Fruit fly (Drosophila melanogaster) whole organism, larva: ENCODE measurements around the gene Hsp67Ba.

ENCODE experiments used
- noc ChIP-seq: fragments of 200-800 bp; sonication (Bioruptor generic); optimal IDR thresholded peaks from 3 replicates; lab custom pipeline; 2019; ENCODE audit warnings: missing biosample characterization, mild to moderate bottlenecking, missing genetic modification characterization, moderate library complexity

Hsp67Ba gene

DNA sequence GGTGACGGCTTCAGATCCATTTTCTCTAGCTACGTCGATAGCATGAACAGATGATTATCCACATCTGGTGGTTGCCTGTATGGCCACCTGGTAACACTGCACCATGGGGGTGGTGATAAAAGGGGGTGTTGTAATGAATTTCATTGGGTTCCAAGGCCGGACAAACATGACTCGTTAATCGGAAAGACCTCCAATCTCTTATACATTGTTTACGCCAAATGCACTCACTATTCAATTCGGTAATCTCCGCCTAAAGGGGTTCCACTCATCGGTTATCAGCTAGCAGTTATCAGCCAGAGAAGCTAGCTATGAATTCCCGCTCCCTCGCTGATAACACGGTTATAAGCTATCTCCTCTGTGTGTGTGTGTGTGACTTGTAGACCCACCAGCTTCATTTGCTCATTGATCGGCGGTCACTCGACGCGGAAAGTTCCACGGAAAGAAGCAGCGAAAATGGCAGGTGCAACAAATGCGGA is 19.1 kb downstream of the Hsp67Ba start, which contains the start of gene Pdxk:
Gene Pdxk (plus strand): TSS at position 100 of the 476 bp plus-strand sequence.
- peak; percentile 77 for TF ChIP-seq noc (tag; lab: Kevin White, UChicago)

DNA sequence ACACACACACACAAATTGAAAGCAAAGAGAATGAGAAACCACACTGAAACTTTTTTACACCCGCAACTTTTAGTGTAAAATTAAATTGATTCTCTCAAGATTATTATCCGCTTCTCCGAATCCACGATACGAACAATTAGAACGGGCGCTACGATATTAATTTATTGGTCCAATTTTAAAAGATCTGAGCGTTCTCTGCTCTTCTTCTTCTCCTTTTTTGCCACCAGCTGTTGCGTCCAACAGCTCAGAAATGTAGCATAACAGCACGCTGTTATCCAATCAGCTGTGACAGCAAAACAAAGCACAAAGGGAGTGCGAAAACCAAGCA is 20.7 kb downstream of the Hsp67Ba start, which contains the start of the genes UGP and Svip:
Gene UGP (minus strand): TSS at position 223 of the 328 bp plus-strand sequence.
Gene Svip (plus strand): TSS at position 287 of the 328 bp plus-strand sequence.
- TF ChIP-seq noc (tag; lab: Kevin White, UChicago), result no peak

DNA sequence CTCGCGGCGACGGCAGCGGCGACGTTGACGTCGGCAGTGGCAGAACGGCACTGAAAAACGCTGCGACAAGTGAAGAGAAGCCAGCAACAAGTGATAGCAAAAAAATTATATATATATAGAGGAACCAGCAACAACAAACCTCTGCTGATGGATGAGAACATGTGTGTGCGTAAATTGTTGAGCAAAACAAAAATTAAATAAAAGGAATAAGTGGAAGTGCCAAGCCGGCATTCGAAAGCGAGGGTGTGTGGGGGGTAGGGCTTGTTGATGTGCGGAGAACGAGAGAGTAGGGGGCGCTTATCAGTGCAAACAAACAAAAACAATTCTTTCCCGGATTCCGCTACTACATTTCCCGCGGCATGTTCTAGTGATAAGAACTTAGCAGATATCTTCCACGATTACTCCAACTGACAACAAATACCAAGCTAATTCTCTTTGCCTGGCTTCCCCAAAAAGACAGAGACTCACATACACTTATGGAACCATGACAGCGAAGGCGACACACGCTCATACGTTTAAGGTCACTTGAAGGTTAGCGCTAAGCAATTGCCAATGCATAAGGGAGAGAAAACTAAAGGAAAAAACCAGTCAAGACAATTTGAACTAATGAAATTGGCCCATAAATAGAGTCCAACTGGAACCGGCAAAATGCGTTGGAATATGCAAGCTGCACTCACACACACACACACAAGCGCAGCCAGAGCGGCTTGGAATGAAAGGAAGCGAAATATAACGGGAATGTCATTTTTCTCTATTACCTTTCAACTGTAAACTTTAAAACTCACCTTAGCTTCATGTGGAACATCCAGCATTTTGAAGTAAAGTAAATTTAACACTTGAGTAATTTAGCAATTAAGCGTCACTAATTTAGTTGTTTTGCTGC is 21.3 kb downstream of the Hsp67Ba start:
- peak; percentile 37 for TF ChIP-seq noc (tag; lab: Kevin White, UChicago)

DNA sequence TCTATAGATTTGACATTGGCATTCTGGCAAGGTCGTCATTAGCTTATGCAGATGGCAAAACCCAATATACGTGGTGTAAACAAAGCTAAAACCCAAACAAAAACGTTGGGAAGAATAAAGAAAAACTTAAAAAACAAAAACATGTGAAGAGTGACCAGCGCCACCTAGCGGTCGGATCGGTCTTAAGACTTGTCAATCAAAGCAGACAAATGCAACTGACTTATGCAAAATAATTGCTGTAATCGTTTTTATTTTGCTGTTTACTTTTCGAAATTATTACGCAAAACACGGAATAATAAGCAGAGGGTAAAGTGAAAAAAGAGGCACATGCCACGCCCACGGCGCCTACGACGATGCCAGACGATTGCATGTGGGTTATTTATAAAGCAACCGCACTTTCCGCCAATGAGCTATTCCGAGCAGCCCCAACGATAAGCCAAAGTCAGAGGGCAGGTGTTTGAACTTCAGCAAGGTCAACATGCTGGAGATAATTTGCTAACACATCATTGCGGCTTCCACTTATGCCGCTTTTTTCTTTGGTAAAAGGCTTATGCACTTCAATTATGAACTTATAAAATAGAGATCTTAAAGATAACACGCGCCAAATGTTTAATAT is 23.1 kb downstream of the Hsp67Ba start:
- no peak for TF ChIP-seq noc (tag; lab: Kevin White, UChicago)

DNA sequence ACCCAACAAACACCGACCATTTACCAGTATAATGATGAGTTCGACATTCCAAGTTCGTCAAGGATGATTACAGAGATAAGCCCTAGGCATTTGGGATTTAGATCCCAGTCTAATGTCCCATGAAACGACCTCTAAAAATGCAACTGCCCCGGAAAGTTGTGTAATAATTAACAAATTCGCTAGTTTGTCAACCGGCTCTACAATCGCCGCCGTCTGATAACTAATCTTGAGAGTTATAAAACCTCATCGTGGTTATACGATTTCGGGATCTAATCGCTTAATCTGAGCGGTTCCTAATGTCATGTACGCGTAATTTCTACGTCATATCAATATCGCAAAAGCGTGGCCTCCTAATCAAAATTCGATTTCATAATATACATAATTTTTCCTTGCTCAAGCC is 23.8 kb downstream of the Hsp67Ba start:
- no peak for TF ChIP-seq noc (tag; lab: Kevin White, UChicago)

DNA sequence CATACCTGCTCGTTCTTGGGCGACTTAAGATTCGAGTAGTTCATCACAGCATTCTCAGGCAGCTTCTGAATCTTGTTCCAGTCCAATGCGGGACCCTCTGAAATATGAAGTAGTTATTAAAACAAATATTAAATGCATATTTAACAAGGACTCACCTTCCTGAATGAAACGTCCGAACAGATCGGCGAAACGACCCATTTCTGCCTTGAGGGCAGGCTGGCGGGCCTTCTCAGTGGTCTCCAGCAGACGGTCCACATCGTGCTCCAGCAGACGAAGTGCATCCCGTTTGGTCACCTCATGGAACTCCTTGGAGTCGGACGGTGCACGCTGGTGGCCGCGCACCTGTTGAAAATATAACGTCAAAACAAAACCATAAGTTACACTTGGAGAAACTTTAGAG is 25.6 kb downstream of the Hsp67Ba start, which contains the start of gene CG32040:
Gene CG32040 (plus strand): TSS at position 301 of the 400 bp plus-strand sequence.
- no peak for TF ChIP-seq noc (tag; lab: Kevin White, UChicago)

DNA sequence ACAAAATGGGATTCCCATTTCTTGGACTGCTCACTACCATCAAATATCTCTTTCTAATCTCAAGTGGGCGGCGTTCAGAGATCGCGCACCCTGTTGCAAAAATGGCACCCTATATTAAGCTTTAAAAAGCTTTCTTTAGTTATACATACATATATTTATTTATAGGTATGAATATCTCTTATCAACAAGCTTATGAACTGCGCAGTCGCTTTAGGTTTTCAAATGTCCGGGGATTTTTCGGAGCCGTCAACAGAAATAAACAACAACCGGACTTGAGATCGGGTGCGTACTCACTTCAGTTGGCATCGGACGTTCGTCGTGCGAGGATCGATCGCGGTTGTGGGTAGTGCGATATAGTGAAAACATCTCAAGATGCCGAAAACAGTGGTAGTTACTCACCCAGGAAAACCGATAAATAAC is 30.0 kb downstream of the Hsp67Ba start, which contains the start of gene PGRP-LF:
Gene PGRP-LF (plus strand): TSS at position 296 of the 420 bp plus-strand sequence.
- TF ChIP-seq noc (tag; lab: Kevin White, UChicago), result peak; percentile 52

DNA sequence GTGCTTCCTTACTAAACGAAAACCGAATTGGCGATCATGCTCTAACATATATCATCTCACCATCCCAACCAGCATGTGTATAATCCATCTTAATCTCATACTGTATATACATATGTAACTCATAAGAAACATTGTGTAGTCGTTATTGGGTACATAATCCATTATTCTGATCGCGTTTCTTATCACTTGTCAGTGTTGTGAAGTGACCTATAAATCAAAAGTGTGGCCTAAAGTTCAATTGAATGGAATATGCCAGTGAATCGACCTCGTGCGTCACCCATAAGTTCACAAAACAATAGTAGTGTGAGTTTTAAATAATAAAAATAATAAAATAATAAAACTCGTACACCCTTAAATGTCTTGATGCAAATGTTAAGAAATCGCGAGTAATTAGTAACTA is 34.2 kb downstream of the Hsp67Ba start:
- TF ChIP-seq noc (tag; lab: Kevin White, UChicago), result no peak

DNA sequence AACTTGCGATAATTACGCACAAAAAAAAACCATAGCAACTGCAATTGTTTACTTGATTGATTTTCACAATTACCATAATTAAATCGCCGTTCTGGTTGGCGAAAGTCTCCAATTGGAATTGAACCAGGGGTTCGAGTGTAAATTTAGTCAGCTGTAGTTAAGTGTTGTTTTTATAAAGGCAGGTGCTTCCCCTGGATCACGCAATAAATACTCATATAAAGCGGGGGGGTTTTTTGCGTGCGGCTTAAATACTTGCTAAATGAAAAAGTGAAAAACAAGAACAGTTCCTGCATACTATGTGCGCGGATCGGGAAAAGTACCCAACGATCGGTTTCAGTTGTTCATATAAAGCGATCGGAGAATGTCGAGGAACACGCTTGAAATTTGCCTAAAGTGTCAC is 35.4 kb downstream of the Hsp67Ba start:
- no peak for TF ChIP-seq noc (tag; lab: Kevin White, UChicago)

DNA sequence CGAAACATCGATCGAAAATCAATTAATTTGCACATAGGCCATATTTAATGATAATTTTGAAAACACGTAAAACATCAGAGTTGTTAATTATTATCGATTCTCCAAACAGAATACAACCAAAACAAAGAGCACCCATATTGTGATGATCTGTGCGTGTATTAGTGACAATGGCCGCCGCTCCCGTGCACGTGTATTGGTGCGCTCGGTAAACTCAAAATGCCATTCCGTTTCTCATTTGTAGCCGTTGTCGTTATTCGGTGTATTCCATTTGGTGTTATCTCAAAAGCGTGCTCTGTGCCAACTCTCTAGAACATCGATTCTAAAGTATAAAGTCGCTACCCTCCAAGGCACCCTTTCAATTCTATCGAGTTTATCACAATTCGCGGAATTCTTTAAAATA is 38.5 kb downstream of the Hsp67Ba start:
- no peak for TF ChIP-seq noc (tag; lab: Kevin White, UChicago)

DNA sequence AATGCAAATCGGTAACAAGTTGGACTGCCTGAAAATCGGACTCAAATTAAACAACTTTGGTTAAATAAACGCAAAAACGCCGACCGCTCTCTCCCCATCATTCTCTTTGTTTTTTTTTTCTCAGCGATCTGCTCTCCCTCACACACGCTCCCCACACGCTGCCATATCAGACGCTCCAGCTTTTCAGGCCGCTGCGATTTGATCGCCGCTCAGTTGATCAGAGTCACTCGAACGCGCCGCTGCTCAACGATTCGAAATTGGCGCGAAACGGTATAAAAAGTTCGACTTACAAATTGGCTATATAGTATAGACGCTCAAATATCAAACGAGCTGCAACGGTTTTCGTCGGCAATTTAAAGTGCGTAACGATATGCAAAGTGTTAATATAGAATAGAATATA is 39.1 kb downstream of the Hsp67Ba start:
- no peak for TF ChIP-seq noc (tag; lab: Kevin White, UChicago)

DNA sequence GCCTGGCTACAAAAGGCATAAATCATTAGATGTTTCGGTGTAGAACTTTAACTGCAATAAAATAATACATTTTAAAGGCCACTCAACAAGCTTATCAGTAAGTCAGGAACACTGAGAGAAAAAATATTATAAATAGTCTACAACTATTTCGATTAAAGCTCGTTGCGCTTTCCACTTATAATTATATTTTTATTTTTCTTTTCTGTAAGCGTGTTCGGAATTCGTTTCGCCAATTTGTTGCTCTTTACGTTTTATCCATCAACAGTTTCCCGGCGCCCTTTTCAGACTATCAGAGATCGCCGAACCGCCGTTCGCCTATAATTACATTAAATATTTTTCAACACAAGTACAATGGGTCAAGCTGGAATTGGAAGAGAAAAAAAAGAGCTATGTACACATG is 40.3 kb downstream of the Hsp67Ba start:
- TF ChIP-seq noc (tag; lab: Kevin White, UChicago), result peak; percentile 70

DNA sequence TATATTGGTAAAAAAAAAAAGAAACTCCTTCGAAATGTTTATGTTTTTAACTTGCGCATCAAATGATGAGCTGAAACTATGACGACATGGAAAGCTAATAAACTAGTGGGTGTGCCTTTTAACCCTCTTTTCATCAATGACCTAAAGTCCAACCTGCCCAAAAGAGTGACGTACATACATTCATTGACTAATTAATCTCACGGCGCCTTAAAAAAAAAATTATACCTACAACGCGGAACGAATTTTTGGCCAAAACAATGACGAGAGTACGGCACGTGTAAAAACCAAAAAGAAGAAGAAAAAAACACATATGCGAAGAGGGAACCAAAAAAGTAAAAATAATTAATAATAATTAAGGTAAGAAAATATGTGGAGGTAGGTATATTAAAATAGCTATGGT is 40.8 kb downstream of the Hsp67Ba start, which contains the start of gene PGRP-LC:
Gene PGRP-LC (plus strand): TSS at position 301 of the 400 bp plus-strand sequence.
- TF ChIP-seq noc (tag; lab: Kevin White, UChicago), result no peak

DNA sequence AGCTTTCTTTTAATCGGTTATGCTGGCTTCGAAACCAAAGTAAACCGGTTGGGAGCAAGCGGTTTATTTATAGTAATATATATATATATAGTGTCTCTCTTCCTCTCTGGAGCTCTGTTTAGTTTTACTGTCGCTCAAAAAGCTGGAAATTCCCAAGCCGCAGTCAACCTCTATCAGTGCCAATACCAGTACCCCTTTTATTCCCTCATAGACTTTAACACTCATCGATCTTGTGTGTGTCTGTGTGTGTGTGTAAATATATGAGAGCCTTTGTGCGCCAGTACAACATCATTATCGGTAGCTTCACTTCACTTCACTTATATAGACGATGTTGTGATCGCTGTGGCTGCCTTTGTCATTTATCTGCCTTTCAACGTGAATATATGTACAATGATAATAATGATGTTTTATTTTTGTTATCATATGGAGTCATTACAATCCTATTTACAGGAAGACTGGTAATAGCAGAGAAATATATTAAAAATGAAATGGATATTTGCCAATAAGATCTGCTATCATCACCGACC is 41.3 kb downstream of the Hsp67Ba start:
- no peak for TF ChIP-seq noc (tag; lab: Kevin White, UChicago)

DNA sequence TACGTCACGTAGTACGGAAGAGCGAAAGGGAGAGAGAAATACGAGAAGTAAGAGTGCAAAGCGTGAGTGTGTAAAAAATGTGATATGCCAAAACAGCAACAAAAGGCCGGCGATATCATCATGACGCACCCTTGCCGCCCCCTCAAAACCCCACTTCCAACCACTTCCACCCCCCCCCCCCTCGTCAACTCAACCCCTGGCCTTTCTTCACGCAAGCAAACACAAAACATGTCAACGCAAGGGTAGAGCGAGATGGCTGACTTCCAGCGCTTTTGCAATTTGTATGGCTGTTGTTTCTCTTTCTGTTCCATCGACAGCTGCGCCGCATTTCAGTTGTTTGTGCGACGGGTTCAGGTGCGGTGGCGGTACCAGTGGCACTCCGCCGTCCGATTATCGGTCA is 43.6 kb downstream of the Hsp67Ba start:
- TF ChIP-seq noc (tag; lab: Kevin White, UChicago), result peak; percentile 24
